Fruit fly (Drosophila melanogaster) S2 (cell line): Measurements from ENCODE around the gene CG6763.

Source experiments
- CG8478 ChIP-seq: fragments of >200 bp; optimal IDR thresholded peaks from 2 replicates; lab custom pipeline; 2018
- CTCF ChIP-seq, 2 experiments: fragments of >200 bp; optimal IDR thresholded peaks; 2 replicates each; lab custom pipeline; 2018

CG6763 gene

dm6 chr3R:23316867-23317266 lies 33.1 kb downstream of the CG6763 start:
- no peak for TF ChIP-seq CG8478 (lab: Kevin White, UChicago)
- no peak for TF ChIP-seq CTCF (optimal IDR thresholded peaks at IDR 0.05; lab: Kevin White, UChicago)

- no peak for TF ChIP-seq CTCF (optimal IDR thresholded peaks at IDR 0.05; lab: Kevin White, UChicago)
- no peak for TF ChIP-seq CG8478 (lab: Kevin White, UChicago)
Observed at dm6 chr3R:23318928-23319327, 35.1 kb downstream of the CG6763 start.

dm6 chr3R:23320251-23320650 lies 36.4 kb downstream of the CG6763 start:
- TF ChIP-seq CG8478 (lab: Kevin White, UChicago) (peak; percentile 78), CTCF (optimal IDR thresholded peaks at IDR 0.05; lab: Kevin White, UChicago) (no peak)

- TF ChIP-seq CTCF (optimal IDR thresholded peaks at IDR 0.05; lab: Kevin White, UChicago) (no peak), CG8478 (lab: Kevin White, UChicago) (no peak)
Observed at dm6 chr3R:23323639-23324350, 40.0 kb downstream of the CG6763 start.

- TF ChIP-seq CTCF (optimal IDR thresholded peaks at IDR 0.05; lab: Kevin White, UChicago) (no peak), CG8478 (lab: Kevin White, UChicago) (no peak)
Observed at dm6 chr3R:23325710-23326109, 41.9 kb downstream of the CG6763 start.

dm6 chr3R:23326292-23326691 lies 42.5 kb downstream of the CG6763 start:
- TF ChIP-seq CTCF (optimal IDR thresholded peaks at IDR 0.05; lab: Kevin White, UChicago), result no peak
- no peak for TF ChIP-seq CG8478 (lab: Kevin White, UChicago)

dm6 chr3R:23327707-23328106 lies 43.9 kb downstream of the CG6763 start:
- TF ChIP-seq CG8478 (lab: Kevin White, UChicago) (no peak), CTCF (optimal IDR thresholded peaks at IDR 0.05; lab: Kevin White, UChicago) (no peak)

dm6 chr3R:23331280-23331679 lies 47.5 kb downstream of the CG6763 start:
- TF ChIP-seq CTCF (optimal IDR thresholded peaks at IDR 0.05; lab: Kevin White, UChicago), result peak; percentile 74 to 93
- no peak for TF ChIP-seq CG8478 (lab: Kevin White, UChicago)

- TF ChIP-seq CG8478 (lab: Kevin White, UChicago) (no peak), CTCF (optimal IDR thresholded peaks at IDR 0.05; lab: Kevin White, UChicago) (no peak)
Observed at dm6 chr3R:23331865-23332367, 48.1 kb downstream of the CG6763 start.

- TF ChIP-seq CG8478 (lab: Kevin White, UChicago) (no peak), CTCF (optimal IDR thresholded peaks at IDR 0.05; lab: Kevin White, UChicago) (no peak)
Observed at dm6 chr3R:23332535-23333333, 48.9 kb downstream of the CG6763 start.

- no peak for TF ChIP-seq CG8478 (lab: Kevin White, UChicago)
- TF ChIP-seq CTCF (optimal IDR thresholded peaks at IDR 0.05; lab: Kevin White, UChicago), result no peak
Observed at dm6 chr3R:23333334-23334035, 49.7 kb downstream of the CG6763 start.

dm6 chr3R:23334036-23334744 lies 50.4 kb downstream of the CG6763 start:
- TF ChIP-seq CG8478 (lab: Kevin White, UChicago), result no peak
- no peak for TF ChIP-seq CTCF (optimal IDR thresholded peaks at IDR 0.05; lab: Kevin White, UChicago)

dm6 chr3R:23334866-23335265 lies 51.1 kb downstream of the CG6763 start:
- TF ChIP-seq CG8478 (lab: Kevin White, UChicago) (no peak), CTCF (optimal IDR thresholded peaks at IDR 0.05; lab: Kevin White, UChicago) (no peak)

- no peak for TF ChIP-seq CG8478 (lab: Kevin White, UChicago)
- no peak for TF ChIP-seq CTCF (optimal IDR thresholded peaks at IDR 0.05; lab: Kevin White, UChicago)
Observed at dm6 chr3R:23335577-23335976, 51.8 kb downstream of the CG6763 start.
